Fruit fly (Drosophila melanogaster) whole organism, wandering third instar larva: ENCODE results near the gene CG32023.

Experiments used
- Jra ChIP-seq: sonication (Bioruptor generic); optimal IDR thresholded peaks from 2 replicates; lab custom pipeline; 2016; ENCODE audit warnings: missing biosample characterization, missing genetic modification characterization
- Myc ChIP-seq: fragments of >200 bp; optimal IDR thresholded peaks from 2 replicates; lab custom pipeline; 2017
- h ChIP-seq: fragments of 200-800 bp; sonication (Bioruptor generic); optimal IDR thresholded peaks from 3 replicates; lab custom pipeline; 2016; ENCODE audit warnings: missing biosample characterization, mild to moderate bottlenecking, missing genetic modification characterization
- pan ChIP-seq: fragments of >200 bp; optimal IDR thresholded peaks from 2 replicates; lab custom pipeline; 2017

DNA sequence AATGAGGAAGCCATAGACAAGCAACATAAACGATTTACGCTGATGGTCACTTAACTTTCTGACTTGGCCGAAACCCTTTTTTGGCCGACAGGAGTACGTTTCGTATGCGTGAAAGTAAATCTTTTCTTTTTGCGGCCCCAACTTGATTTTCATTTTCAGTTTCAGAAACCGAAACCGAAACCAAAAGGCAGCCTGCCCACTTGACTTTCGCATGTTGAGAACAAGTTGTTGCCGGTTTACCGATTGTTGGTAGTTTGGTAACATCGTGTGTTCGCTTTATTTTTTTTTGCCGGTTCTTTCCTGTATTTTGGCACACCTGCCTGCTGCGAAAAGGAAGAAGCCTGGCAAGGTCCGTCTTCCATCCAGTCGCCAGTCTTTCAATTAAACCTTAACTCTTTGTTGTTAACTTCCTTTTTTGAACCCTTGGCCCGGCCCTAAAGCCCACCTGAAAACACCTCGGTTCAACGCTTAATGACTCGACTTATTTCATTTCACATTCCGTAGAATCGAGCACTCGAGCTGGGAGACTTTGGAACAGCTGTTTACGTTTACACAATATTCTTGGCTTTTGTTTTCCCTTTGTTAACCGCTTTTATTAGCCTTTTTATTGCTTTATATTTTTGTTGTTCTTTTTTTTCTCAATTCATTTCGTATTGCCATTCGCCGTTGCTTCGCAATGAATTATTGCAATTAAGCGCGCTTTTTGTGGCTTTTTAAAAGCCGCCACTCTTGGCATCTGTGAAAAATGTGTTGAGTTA, 28.8 kb downstream of the CG32023 start:
- TF ChIP-seq Myc (lab: Kevin White, UChicago) (no peak), h (no peak), Jra (no peak), pan (lab: Kevin White, UChicago) (no peak)
